Fruit fly (Drosophila melanogaster): ENCODE results near the gene Icmt.

The Icmt gene

dm6 chr3L:13022160-13022853 lies 4.2 kb downstream of the Icmt start, which contains the start of gene Adk2 (continued):
- TF ChIP-seq Bgb (GFP tag; IDR thresholded peaks at IDR 0.05; ENCODE audit: partially characterized antibody) (peak; percentile 53), ato (GFP tag; IDR thresholded peaks at IDR 0.05; ENCODE audit: partially characterized antibody) (no peak; the same call in 1 of the 2 replicates), Spps (tag; optimal IDR thresholded peaks at IDR 0.05) (no peak), crc (GFP tag; optimal IDR thresholded peaks at IDR 0.05) (no peak), hkb (optimal IDR thresholded peaks at IDR 0.05) (no peak), hkb (GFP tag; IDR thresholded peaks at IDR 0.05) (0 out of 2 replicates have a peak, but pooled peaks have one; percentile 26), zfh1 (GFP tag; IDR thresholded peaks at IDR 0.05) (peak; percentile 61; the same call in 2 of the 3 replicates), CG6765 (GFP tag; optimal IDR thresholded peaks at IDR 0.05) (no peak), CG9932 (GFP tag; IDR thresholded peaks at IDR 0.05) (peak; percentile 76), CG7372 (GFP tag; IDR thresholded peaks at IDR 0.05) (peak; percentile 8; the same call in 1 of the 2 replicates), CG9609 (GFP tag; optimal IDR thresholded peaks at IDR 0.05) (peak; percentile 12), B-H2 (GFP tag; optimal IDR thresholded peaks at IDR 0.05) (peak; percentile 31), Max (GFP tag; optimal IDR thresholded peaks at IDR 0.05) (peak; percentile 28), vvl (GFP tag; IDR thresholded peaks at IDR 0.05) (peak; percentile 56), Dfd (GFP tag; optimal IDR thresholded peaks at IDR 0.05) (no peak), tin (GFP tag; optimal IDR thresholded peaks at IDR 0.05) (no peak), gcm (GFP tag; optimal IDR thresholded peaks at IDR 0.05) (peak; percentile 18), CG32772 (GFP tag; IDR thresholded peaks at IDR 0.05) (peak; percentile 31; the same call in 1 of the 2 replicates), Awh (GFP tag; IDR thresholded peaks at IDR 0.05) (peak; percentile 50; the same call in 1 of the 2 replicates), CG1603 (tag; optimal IDR thresholded peaks at IDR 0.05) (peak; percentile 66), CG18476 (GFP tag; optimal IDR thresholded peaks at IDR 0.05) (no peak), h (optimal IDR thresholded peaks at IDR 0.05) (no peak), Med (GFP tag) (peak; percentile 89)

- TF ChIP-seq lola (GFP tag; optimal IDR thresholded peaks at IDR 0.05): peak in 2 of 3 experiments; percentile 15 to 51
- TF ChIP-seq gsb-n (tag; optimal IDR thresholded peaks at IDR 0.05): peak; percentile 59
- TF ChIP-seq Dp (GFP tag; optimal IDR thresholded peaks at IDR 0.05): peak; percentile 6
- TF ChIP-seq CG8478 (optimal IDR thresholded peaks at IDR 0.05): no peak
- peak; percentile 65 for TF ChIP-seq fu2 (GFP tag; optimal IDR thresholded peaks at IDR 0.05)
- peak; percentile 21 for TF ChIP-seq Neu2 (GFP tag; optimal IDR thresholded peaks at IDR 0.05; ENCODE audit: borderline replicate concordance)
- TF ChIP-seq ems (GFP tag; optimal IDR thresholded peaks at IDR 0.05): peak; percentile 68
- TF ChIP-seq CG1602 (GFP tag; optimal IDR thresholded peaks at IDR 0.05): peak; percentile 66
- peak; percentile 55 for TF ChIP-seq Hr3 (GFP tag; optimal IDR thresholded peaks at IDR 0.05)
- no peak for TF ChIP-seq ro (GFP tag; IDR thresholded peaks at IDR 0.05)
- peak; percentile 91 for TF ChIP-seq Max (GFP tag; optimal IDR thresholded peaks at IDR 0.05)
- TF ChIP-seq Dip2 (GFP tag; IDR thresholded peaks at IDR 0.05): no peak
- TF ChIP-seq Hmr (GFP tag; optimal IDR thresholded peaks at IDR 0.05): peak; percentile 91
- TF ChIP-seq HLH3B (GFP tag; IDR thresholded peaks at IDR 0.05): peak; percentile 60
- peak; percentile 71 for TF ChIP-seq vfl (GFP tag; optimal IDR thresholded peaks at IDR 0.05)
- peak; percentile 79 for TF ChIP-seq CG31365 (tag; optimal IDR thresholded peaks at IDR 0.05)
- peak; percentile 92 for TF ChIP-seq Dref (GFP tag; IDR thresholded peaks at IDR 0.05)
- peak; percentile 87 for TF ChIP-seq CG12071 (GFP tag; optimal IDR thresholded peaks at IDR 0.05)
- TF ChIP-seq slbo (GFP tag; IDR thresholded peaks at IDR 0.05): peak; percentile 83
- peak; percentile 65 for TF ChIP-seq slou (GFP tag; optimal IDR thresholded peaks at IDR 0.05)
- 0 out of 2 replicates have a peak, but pooled peaks have one; percentile 47 for TF ChIP-seq aop (GFP tag; IDR thresholded peaks at IDR 0.05)
- TF ChIP-seq Ptx1 (GFP tag; IDR thresholded peaks at IDR 0.05): peak; percentile 62
- peak; percentile 20; the same call in 1 of the 3 replicates for TF ChIP-seq zen2 (GFP tag; IDR thresholded peaks at IDR 0.05; ENCODE audit: partially characterized antibody)
- peak; percentile 70 for TF ChIP-seq CG3163 (GFP tag; optimal IDR thresholded peaks at IDR 0.05)
- TF ChIP-seq pita (GFP tag; optimal IDR thresholded peaks at IDR 0.05): no peak
- peak; percentile 75 for TF ChIP-seq CG9609 (GFP tag; optimal IDR thresholded peaks at IDR 0.05)
- TF ChIP-seq lab (GFP tag; optimal IDR thresholded peaks at IDR 0.05): peak; percentile 90
- TF ChIP-seq zf30C (GFP tag; optimal IDR thresholded peaks at IDR 0.05): no peak
Observed at dm6 chr3L:13022854-13023560, 4.9 kb downstream of the Icmt start, which contains the start of gene RpS12. RpS12 (plus strand) TSS chr3L:13023352.

Measured in whole organism, embryonic.